Fruit fly (Drosophila melanogaster): ENCODE results near the gene mew.

mew gene

dm6 chrX:13247789-13248188 lies 10.5 kb downstream of the mew start:
- TF ChIP-seq ttk (optimal IDR thresholded peaks at IDR 0.05) = no peak
- no peak for TF ChIP-seq psq (optimal IDR thresholded peaks at IDR 0.05)

dm6 chrX:13245767-13246166 lies 12.5 kb downstream of the mew start:
- no peak for TF ChIP-seq Myc (optimal IDR thresholded peaks at IDR 0.05)
- TF ChIP-seq ttk (optimal IDR thresholded peaks at IDR 0.05) = no peak
- TF ChIP-seq Sin3A (optimal IDR thresholded peaks at IDR 0.05) = no peak
- no peak for TF ChIP-seq psq (optimal IDR thresholded peaks at IDR 0.05)
- no peak for TF ChIP-seq insv (optimal IDR thresholded peaks at IDR 0.05)
- TF ChIP-seq h (optimal IDR thresholded peaks at IDR 0.05) = no peak

- no peak for TF ChIP-seq h (optimal IDR thresholded peaks at IDR 0.05)
- no peak for TF ChIP-seq Myc (optimal IDR thresholded peaks at IDR 0.05)
- no peak for TF ChIP-seq ttk (optimal IDR thresholded peaks at IDR 0.05)
- no peak for TF ChIP-seq psq (optimal IDR thresholded peaks at IDR 0.05)
- TF ChIP-seq Sin3A (optimal IDR thresholded peaks at IDR 0.05) = no peak
- no peak for TF ChIP-seq insv (optimal IDR thresholded peaks at IDR 0.05)
Measured at dm6 chrX:13244462-13244861, 13.8 kb downstream of the mew start.

- TF ChIP-seq psq (optimal IDR thresholded peaks at IDR 0.05) = no peak
- no peak for TF ChIP-seq ttk (optimal IDR thresholded peaks at IDR 0.05)
- TF ChIP-seq h (optimal IDR thresholded peaks at IDR 0.05) = no peak
- no peak for TF ChIP-seq Sin3A (optimal IDR thresholded peaks at IDR 0.05)
- TF ChIP-seq Myc (optimal IDR thresholded peaks at IDR 0.05) = no peak
Measured at dm6 chrX:13243726-13244323, 14.5 kb downstream of the mew start.

- no peak for TF ChIP-seq Sin3A (optimal IDR thresholded peaks at IDR 0.05)
- no peak for TF ChIP-seq ttk (optimal IDR thresholded peaks at IDR 0.05)
- TF ChIP-seq Myc (optimal IDR thresholded peaks at IDR 0.05) = no peak
- TF ChIP-seq h (optimal IDR thresholded peaks at IDR 0.05) = no peak
- no peak for TF ChIP-seq psq (optimal IDR thresholded peaks at IDR 0.05)
- no peak for TF ChIP-seq insv (optimal IDR thresholded peaks at IDR 0.05)
Measured at dm6 chrX:13240812-13241211, 17.5 kb downstream of the mew start.

- TF ChIP-seq Sin3A (optimal IDR thresholded peaks at IDR 0.05) = no peak
- no peak for TF ChIP-seq ttk (optimal IDR thresholded peaks at IDR 0.05)
- TF ChIP-seq Myc (optimal IDR thresholded peaks at IDR 0.05) = no peak
- TF ChIP-seq psq (optimal IDR thresholded peaks at IDR 0.05) = no peak
- TF ChIP-seq h (optimal IDR thresholded peaks at IDR 0.05) = no peak
- TF ChIP-seq insv (optimal IDR thresholded peaks at IDR 0.05) = no peak
Measured at dm6 chrX:13238294-13238917, 19.9 kb downstream of the mew start.

- TF ChIP-seq ttk (optimal IDR thresholded peaks at IDR 0.05) = no peak
- no peak for TF ChIP-seq Sin3A (optimal IDR thresholded peaks at IDR 0.05)
- TF ChIP-seq Myc (optimal IDR thresholded peaks at IDR 0.05) = no peak
Measured at dm6 chrX:13236516-13237245, 21.6 kb downstream of the mew start, which contains the start of gene CG32639. Gene CG32639 (minus strand): TSS chrX:13236566.

dm6 chrX:13234738-13235470 lies 23.4 kb downstream of the mew start:
- no peak for TF ChIP-seq Myc (optimal IDR thresholded peaks at IDR 0.05)
- no peak for TF ChIP-seq h (optimal IDR thresholded peaks at IDR 0.05)
- TF ChIP-seq psq (optimal IDR thresholded peaks at IDR 0.05) = no peak
- TF ChIP-seq insv (optimal IDR thresholded peaks at IDR 0.05) = no peak
- no peak for TF ChIP-seq ttk (optimal IDR thresholded peaks at IDR 0.05)
- TF ChIP-seq Sin3A (optimal IDR thresholded peaks at IDR 0.05) = no peak

- TF ChIP-seq Myc (optimal IDR thresholded peaks at IDR 0.05) (no peak), insv (optimal IDR thresholded peaks at IDR 0.05) (no peak), psq (optimal IDR thresholded peaks at IDR 0.05) (no peak), ttk (optimal IDR thresholded peaks at IDR 0.05) (no peak), h (optimal IDR thresholded peaks at IDR 0.05) (no peak), Sin3A (optimal IDR thresholded peaks at IDR 0.05) (no peak)
Measured at dm6 chrX:13233811-13234737, 24.2 kb downstream of the mew start.

- TF ChIP-seq Myc (optimal IDR thresholded peaks at IDR 0.05) = no peak
- no peak for TF ChIP-seq insv (optimal IDR thresholded peaks at IDR 0.05)
- no peak for TF ChIP-seq ttk (optimal IDR thresholded peaks at IDR 0.05)
- TF ChIP-seq h (optimal IDR thresholded peaks at IDR 0.05) = no peak
- TF ChIP-seq Sin3A (optimal IDR thresholded peaks at IDR 0.05) = no peak
- TF ChIP-seq psq (optimal IDR thresholded peaks at IDR 0.05) = no peak
Measured at dm6 chrX:13232406-13233195, 25.7 kb downstream of the mew start.

dm6 chrX:13230974-13231373 lies 27.3 kb downstream of the mew start:
- TF ChIP-seq ttk (optimal IDR thresholded peaks at IDR 0.05) (no peak), psq (optimal IDR thresholded peaks at IDR 0.05) (no peak), Sin3A (optimal IDR thresholded peaks at IDR 0.05) (no peak), h (optimal IDR thresholded peaks at IDR 0.05) (no peak), insv (optimal IDR thresholded peaks at IDR 0.05) (no peak), Myc (optimal IDR thresholded peaks at IDR 0.05) (no peak)
